Worm (Caenorhabditis elegans) whole organism, mixed stage, embryonic: ENCODE results near the gene Y45F10D.7.

Experiments
- M03D4.4 ChIP-seq: sonication (generic microtip); optimal IDR thresholded peaks from 2 replicates; lab custom pipeline; 2017; ENCODE audit warnings: mild to moderate bottlenecking, missing genetic modification characterization, missing compliant biosample characterization
- bed-3 ChIP-seq: fragments of 200-800 bp; sonication (Bioruptor generic); optimal IDR thresholded peaks from 3 replicates; lab custom pipeline; 2018; ENCODE audit warnings: mild to moderate bottlenecking, missing genetic modification characterization, moderate library complexity, missing compliant biosample characterization
- blmp-1 ChIP-seq: fragments of 150-350 bp; optimal IDR thresholded peaks from 2 replicates; lab custom pipeline; 2014; ENCODE audit warnings: missing biosample characterization, missing genetic modification characterization
- ceh-39 ChIP-seq: fragments of 150-350 bp; optimal IDR thresholded peaks from 2 replicates; lab custom pipeline; 2014; ENCODE audit warnings: missing biosample characterization, missing genetic modification characterization
- ceh-43 ChIP-seq: fragments of 200-800 bp; sonication (Bioruptor generic); optimal IDR thresholded peaks from 2 replicates; lab custom pipeline; 2018; ENCODE audit warnings: mild to moderate bottlenecking, missing genetic modification characterization, moderate library complexity, missing compliant biosample characterization
- ceh-83 ChIP-seq: fragments of 200-800 bp; sonication (Bioruptor generic); optimal IDR thresholded peaks from 2 replicates; lab custom pipeline; 2018; ENCODE audit warnings: mild to moderate bottlenecking, missing genetic modification characterization, missing compliant biosample characterization
- ces-1 ChIP-seq: fragments of 150-350 bp; optimal IDR thresholded peaks from 2 replicates; lab custom pipeline; 2014; ENCODE audit warnings: missing biosample characterization, missing genetic modification reagents, missing genetic modification characterization
- cnd-1 ChIP-seq: fragments of 200-800 bp; sonication (Bioruptor generic); optimal IDR thresholded peaks from 2 replicates; lab custom pipeline; 2018; ENCODE audit warnings: mild to moderate bottlenecking, missing genetic modification characterization, missing compliant biosample characterization
- drap-1 ChIP-seq: fragments of 200-800 bp; sonication (Bioruptor generic); optimal IDR thresholded peaks from 3 replicates; lab custom pipeline; 2018; ENCODE audit warnings: mild to moderate bottlenecking, missing genetic modification characterization, missing compliant biosample characterization
- elt-1 ChIP-seq: sonication (generic microtip); optimal IDR thresholded peaks from 2 replicates; lab custom pipeline; 2017; ENCODE audit warnings: missing genetic modification characterization, mild to moderate bottlenecking, missing compliant biosample characterization, antibody characterized with exemption, moderate library complexity, borderline replicate concordance; ENCODE audit not compliant: insufficient read depth
- elt-3 ChIP-seq: fragments of 150-350 bp; optimal IDR thresholded peaks from 2 replicates; lab custom pipeline; 2014; ENCODE audit warnings: missing biosample characterization, missing genetic modification characterization
- flh-1 ChIP-seq: fragments of 200-800 bp; sonication (Bioruptor generic); optimal IDR thresholded peaks from 2 replicates; lab custom pipeline; 2018; ENCODE audit warnings: mild to moderate bottlenecking, missing genetic modification characterization, moderate library complexity, missing compliant biosample characterization
- ham-2 ChIP-seq: fragments of 200-800 bp; sonication (Bioruptor generic); optimal IDR thresholded peaks from 2 replicates; lab custom pipeline; 2018; ENCODE audit warnings: mild to moderate bottlenecking, missing genetic modification characterization, missing compliant biosample characterization
- hlh-1 ChIP-seq: fragments of 150-350 bp; optimal IDR thresholded peaks from 2 replicates; lab custom pipeline; 2014; ENCODE audit warnings: missing biosample characterization, missing genetic modification reagents, missing genetic modification characterization
- lin-13 ChIP-seq: fragments of 150-350 bp; optimal IDR thresholded peaks from 2 replicates; lab custom pipeline; 2014; ENCODE audit warnings: missing biosample characterization, missing genetic modification characterization
- lin-32 ChIP-seq: fragments of 200-800 bp; sonication (Bioruptor generic); optimal IDR thresholded peaks from 2 replicates; lab custom pipeline; 2018; ENCODE audit warnings: mild to moderate bottlenecking, missing genetic modification characterization, missing compliant biosample characterization
- lsy-2 ChIP-seq: fragments of 150-350 bp; optimal IDR thresholded peaks from 2 replicates; lab custom pipeline; 2014; ENCODE audit warnings: missing biosample characterization, missing genetic modification characterization
- mab-5 ChIP-seq: fragments of 150-350 bp; optimal IDR thresholded peaks from 2 replicates; lab custom pipeline; 2014; ENCODE audit warnings: missing biosample characterization, missing genetic modification characterization
- mep-1 ChIP-seq: fragments of 150-350 bp; optimal IDR thresholded peaks from 2 replicates; lab custom pipeline; 2017; ENCODE audit warnings: missing biosample characterization, missing genetic modification reagents, missing genetic modification characterization, inconsistent platforms
- mls-2 ChIP-seq: sonication (generic microtip); optimal IDR thresholded peaks from 2 replicates; lab custom pipeline; 2016; ENCODE audit warnings: mild to moderate bottlenecking, missing genetic modification characterization, moderate library complexity, missing compliant biosample characterization
- nhr-12 ChIP-seq: fragments of 150-350 bp; optimal IDR thresholded peaks from 2 replicates; lab custom pipeline; 2014; ENCODE audit warnings: missing biosample characterization, missing genetic modification characterization
- nhr-2 ChIP-seq: fragments of 150-350 bp; optimal IDR thresholded peaks from 2 replicates; lab custom pipeline; 2014; ENCODE audit warnings: missing biosample characterization, missing genetic modification characterization
- nhr-237 ChIP-seq: fragments of 150-350 bp; optimal IDR thresholded peaks from 2 replicates; lab custom pipeline; 2014; ENCODE audit warnings: missing biosample characterization, missing genetic modification characterization
- nhr-28 ChIP-seq: fragments of 150-350 bp; optimal IDR thresholded peaks from 2 replicates; lab custom pipeline; 2014; ENCODE audit warnings: missing biosample characterization, missing genetic modification characterization
- nhr-76 ChIP-seq: sonication (generic microtip); optimal IDR thresholded peaks from 2 replicates; lab custom pipeline; 2017; ENCODE audit warnings: missing biosample characterization, missing genetic modification characterization
- pha-4 ChIP-seq: fragments of 150-350 bp; optimal IDR thresholded peaks from 2 replicates; lab custom pipeline; 2018; ENCODE audit warnings: missing biosample characterization, missing genetic modification reagents, missing genetic modification characterization
- sem-2 ChIP-seq: fragments of 200-800 bp; sonication (Bioruptor generic); optimal IDR thresholded peaks from 2 replicates; lab custom pipeline; 2018; ENCODE audit warnings: mild to moderate bottlenecking, missing genetic modification characterization, missing compliant biosample characterization
- snpc-4 ChIP-seq: fragments of 150-350 bp; optimal IDR thresholded peaks from 2 replicates; lab custom pipeline; 2014; ENCODE audit warnings: missing biosample characterization, missing genetic modification characterization
- sptf-1 ChIP-seq: sonication (generic microtip); optimal IDR thresholded peaks from 2 replicates; lab custom pipeline; 2017; ENCODE audit warnings: mild to moderate bottlenecking, missing genetic modification characterization, moderate library complexity, missing compliant biosample characterization
- tbx-8 ChIP-seq: fragments of 200-800 bp; sonication (Bioruptor generic); optimal IDR thresholded peaks from 2 replicates; lab custom pipeline; 2018; ENCODE audit warnings: mild to moderate bottlenecking, missing genetic modification characterization, moderate library complexity, missing compliant biosample characterization
- unc-120 ChIP-seq: sonication (generic microtip); optimal IDR thresholded peaks from 2 replicates; lab custom pipeline; 2017; ENCODE audit warnings: missing genetic modification characterization, missing compliant biosample characterization; ENCODE audit not compliant: poor library complexity, severe bottlenecking
- unc-39 ChIP-seq: fragments of 150-350 bp; optimal IDR thresholded peaks from 2 replicates; lab custom pipeline; 2014; ENCODE audit warnings: missing biosample characterization, missing genetic modification characterization
- unc-62 ChIP-seq: fragments of 150-350 bp; optimal IDR thresholded peaks from 2 replicates; lab custom pipeline; 2014; ENCODE audit warnings: missing biosample characterization, missing genetic modification reagents, missing genetic modification characterization
- zip-8 ChIP-seq: fragments of 150-350 bp; optimal IDR thresholded peaks from 2 replicates; lab custom pipeline; 2014; ENCODE audit warnings: missing biosample characterization, missing genetic modification characterization
- ztf-11 ChIP-seq: fragments of 150-350 bp; optimal IDR thresholded peaks from 2 replicates; lab custom pipeline; 2014; ENCODE audit warnings: missing biosample characterization, missing genetic modification characterization

Y45F10D.7 gene

DNA sequence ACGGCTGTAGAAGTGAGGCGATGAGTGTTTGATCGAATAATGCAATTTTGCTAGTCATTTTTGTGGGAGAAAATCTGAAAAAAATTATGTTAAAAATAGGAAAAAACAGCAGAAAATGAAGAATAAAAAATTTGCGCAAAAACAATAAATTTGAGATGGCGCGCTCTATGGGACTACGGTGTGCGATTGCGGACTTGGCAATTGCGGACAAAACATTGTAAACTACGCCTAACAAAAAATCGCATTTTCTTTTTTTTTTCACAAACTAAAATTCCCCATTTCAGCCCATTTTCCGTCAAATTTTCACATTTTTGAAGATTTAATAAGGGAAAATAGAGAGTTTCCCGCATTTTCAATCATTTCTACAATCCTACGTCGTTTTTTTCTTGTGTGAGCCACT is at the start of gene Y45F10D.7, which contains the start of gene sas-6:
Gene Y45F10D.7 (plus strand): TSS at position 256 of the 400 bp plus-strand sequence.
Gene sas-6 (minus strand): TSS at position 80 of the 400 bp plus-strand sequence.
- TF ChIP-seq lin-13 (tag; lab: Kevin White, UChicago) = no peak
- TF ChIP-seq ces-1 = peak; percentile 77
- TF ChIP-seq sem-2 (GFP tag; lab: Kevin White, UChicago) = no peak
- no peak for TF ChIP-seq drap-1 (GFP tag; lab: Kevin White, UChicago)
- TF ChIP-seq hlh-1 (tag; lab: Kevin White, UChicago) = peak; percentile 7
- peak; percentile 19 for TF ChIP-seq mls-2 (tag; lab: Kevin White, UChicago)
- no peak for TF ChIP-seq elt-1 (tag; lab: Kevin White, UChicago)
- TF ChIP-seq cnd-1 = no peak
- TF ChIP-seq ztf-11 = no peak
- TF ChIP-seq nhr-76 = no peak
- TF ChIP-seq nhr-237 = peak; percentile 61
- TF ChIP-seq nhr-12 (tag; lab: Kevin White, UChicago) = no peak
- peak; percentile 67 for TF ChIP-seq sptf-1
- TF ChIP-seq flh-1 (GFP tag; lab: Kevin White, UChicago) = no peak
- no peak for TF ChIP-seq tbx-8 (GFP tag; lab: Kevin White, UChicago)
- TF ChIP-seq ceh-43 (GFP tag; lab: Kevin White, UChicago) = no peak
- no peak for TF ChIP-seq ceh-39 (tag; lab: Kevin White, UChicago)
- TF ChIP-seq nhr-2 (tag; lab: Kevin White, UChicago) = no peak
- TF ChIP-seq unc-62 (GFP tag; lab: Kevin White, UChicago) = no peak
- no peak for TF ChIP-seq nhr-28
- TF ChIP-seq M03D4.4 (tag; lab: Kevin White, UChicago) = peak; percentile 57
- TF ChIP-seq snpc-4 (tag; lab: Kevin White, UChicago) = no peak
- peak; percentile 17 for TF ChIP-seq pha-4
- TF ChIP-seq mab-5 = no peak
- TF ChIP-seq bed-3 = no peak
- no peak for TF ChIP-seq ceh-83
- no peak for TF ChIP-seq ham-2 (GFP tag; lab: Kevin White, UChicago)
- TF ChIP-seq unc-120 (tag; lab: Kevin White, UChicago) = no peak
- TF ChIP-seq elt-3 (tag; lab: Kevin White, UChicago) = no peak
- peak; percentile 99 for TF ChIP-seq lsy-2 (tag; lab: Kevin White, UChicago)
- TF ChIP-seq unc-39 = no peak
- TF ChIP-seq zip-8 (tag; lab: Kevin White, UChicago) = no peak
- no peak for TF ChIP-seq blmp-1
- no peak for TF ChIP-seq lin-32
- TF ChIP-seq mep-1 (tag; lab: Kevin White, UChicago) = peak; percentile 74

DNA sequence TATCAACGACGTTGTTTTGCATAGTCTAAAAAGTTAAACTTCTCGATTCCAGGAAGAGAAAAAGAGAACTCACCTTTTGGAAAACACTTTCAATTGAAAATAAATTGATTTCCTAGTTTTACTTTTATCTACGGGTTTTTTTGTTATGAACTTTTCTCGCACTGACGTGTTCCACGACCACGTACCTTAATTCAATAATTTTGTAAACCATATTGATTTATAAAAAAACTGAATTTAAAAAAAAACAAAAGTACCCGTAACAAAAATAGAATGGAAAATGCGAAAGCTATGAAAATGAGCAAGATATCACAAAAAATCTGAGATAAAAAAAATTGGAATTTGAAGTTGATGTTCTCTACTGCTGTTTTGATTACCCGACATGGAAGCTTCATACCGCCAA is 46.5 kb upstream of the Y45F10D.7 start, which contains the start of gene C47A4.3:
Gene C47A4.3 (minus strand): TSS at position 101 of the 400 bp plus-strand sequence.
- TF ChIP-seq nhr-28 (no peak), mab-5 (no peak), elt-1 (tag; lab: Kevin White, UChicago) (no peak), ceh-39 (tag; lab: Kevin White, UChicago) (no peak), pha-4 (no peak), blmp-1 (no peak), flh-1 (GFP tag; lab: Kevin White, UChicago) (no peak), unc-120 (tag; lab: Kevin White, UChicago) (no peak), elt-3 (tag; lab: Kevin White, UChicago) (no peak), lsy-2 (tag; lab: Kevin White, UChicago) (no peak), unc-39 (no peak), nhr-2 (tag; lab: Kevin White, UChicago) (no peak)

DNA sequence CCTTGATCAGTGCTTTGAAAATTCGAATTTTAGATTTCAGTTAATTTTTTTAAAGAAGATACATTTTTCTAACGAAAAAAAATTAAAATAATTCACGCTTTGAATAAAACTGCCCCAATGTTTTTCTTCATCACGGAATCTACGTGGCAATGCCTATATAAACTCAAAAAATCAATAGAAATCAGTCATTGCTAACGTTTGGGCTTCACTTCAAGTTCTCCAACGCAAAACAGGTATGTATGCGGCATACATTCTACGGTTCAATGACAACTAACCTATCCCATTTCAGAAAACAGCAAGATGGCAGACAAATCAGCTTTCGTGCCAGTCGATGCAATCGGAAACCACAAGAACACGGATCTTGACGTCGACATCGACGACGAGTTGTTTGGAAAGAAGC is 43.3 kb upstream of the Y45F10D.7 start, which contains the start of gene C47A4.5:
Gene C47A4.5 (plus strand): TSS at position 301 of the 400 bp plus-strand sequence.
- no peak for TF ChIP-seq bed-3
- no peak for TF ChIP-seq unc-120 (tag; lab: Kevin White, UChicago)
- TF ChIP-seq lsy-2 (tag; lab: Kevin White, UChicago) = no peak
- TF ChIP-seq sptf-1 = no peak
- no peak for TF ChIP-seq mls-2 (tag; lab: Kevin White, UChicago)
- TF ChIP-seq ceh-43 (GFP tag; lab: Kevin White, UChicago) = no peak
- TF ChIP-seq pha-4 = no peak
- TF ChIP-seq ceh-83 = no peak
- no peak for TF ChIP-seq drap-1 (GFP tag; lab: Kevin White, UChicago)
- TF ChIP-seq hlh-1 (tag; lab: Kevin White, UChicago) = no peak
- TF ChIP-seq M03D4.4 (tag; lab: Kevin White, UChicago) = no peak
- no peak for TF ChIP-seq nhr-237
- no peak for TF ChIP-seq elt-1 (tag; lab: Kevin White, UChicago)
- TF ChIP-seq ceh-39 (tag; lab: Kevin White, UChicago) = no peak
- TF ChIP-seq ztf-11 = no peak
- TF ChIP-seq zip-8 (tag; lab: Kevin White, UChicago) = no peak
